Worm (Caenorhabditis elegans) whole organism, L1 larva: ENCODE results near the gene Y39A1A.10.

Source experiments
- C04F5.9 ChIP-seq: sonication (generic microtip); optimal IDR thresholded peaks from 2 replicates; lab custom pipeline; 2016; ENCODE audit warnings: missing genetic modification characterization, missing compliant biosample characterization
- C34B4.2 ChIP-seq: sonication (generic microtip); optimal IDR thresholded peaks from 2 replicates; lab custom pipeline; 2017; ENCODE audit warnings: mild to moderate bottlenecking, missing genetic modification characterization, missing compliant biosample characterization
- aha-1 ChIP-seq: fragments of 150-350 bp; optimal IDR thresholded peaks from 2 replicates; lab custom pipeline; 2014; ENCODE audit warnings: missing biosample characterization, missing genetic modification characterization
- alr-1 ChIP-seq: fragments of 200-800 bp; sonication (Bioruptor generic); optimal IDR thresholded peaks from 2 replicates; lab custom pipeline; 2018; ENCODE audit warnings: borderline replicate concordance, mild to moderate bottlenecking, missing genetic modification characterization, missing compliant biosample characterization
- aly-2 ChIP-seq: fragments of 150-350 bp; optimal IDR thresholded peaks from 2 replicates; lab custom pipeline; 2014; ENCODE audit warnings: missing biosample characterization, missing genetic modification characterization
- ama-1 ChIP-seq: fragments of 150-350 bp; optimal IDR thresholded peaks from 2 replicates; lab custom pipeline; 2014
- blmp-1 ChIP-seq: fragments of 150-350 bp; optimal IDR thresholded peaks from 2 replicates; lab custom pipeline; 2014; ENCODE audit warnings: missing biosample characterization, missing genetic modification characterization
- ces-1 ChIP-seq: fragments of 150-350 bp; optimal IDR thresholded peaks from 2 replicates; lab custom pipeline; 2014; ENCODE audit warnings: missing biosample characterization, missing genetic modification reagents, missing genetic modification characterization
- dpl-1 ChIP-seq, 3 experiments: fragments of 150-350 bp in 2 of 3; sonication (generic microtip) in 1 of 3; optimal IDR thresholded peaks; 2 replicates each; lab custom pipeline; 2014 to 2017; ENCODE audit warnings: missing biosample characterization in 3 of 3, missing genetic modification characterization in 3 of 3, missing genetic modification reagents in 3 of 3
- dsc-1 ChIP-seq: sonication (generic microtip); optimal IDR thresholded peaks from 2 replicates; lab custom pipeline; 2016; ENCODE audit warnings: mild to moderate bottlenecking, missing genetic modification characterization, missing compliant biosample characterization
- efl-1 ChIP-seq, 4 experiments: fragments of 150-350 bp; optimal IDR thresholded peaks in 3 of 4; peaks in 1 of 4; 1 replicate in 1 of 4; 2 replicates in 3 of 4; lab custom pipeline; 2014; ENCODE audit warnings: missing biosample characterization in 2 of 4, missing genetic modification characterization in 2 of 4, missing genetic modification reagents in 2 of 4
- efl-3 ChIP-seq: fragments of 200-800 bp; sonication (Bioruptor generic); optimal IDR thresholded peaks from 2 replicates; lab custom pipeline; 2018; ENCODE audit warnings: mild to moderate bottlenecking, missing genetic modification characterization, missing compliant biosample characterization
- egl-13 ChIP-seq: sonication (generic microtip); optimal IDR thresholded peaks from 2 replicates; lab custom pipeline; 2016; ENCODE audit warnings: missing genotype, missing genetic modification reagents, missing genetic modification characterization, missing compliant biosample characterization
- elt-3 ChIP-seq, 6 experiments: fragments of 150-350 bp in 1 of 6; sonication (generic microtip); optimal IDR thresholded peaks; 2 replicates each; lab custom pipeline; 2017 to 2018; ENCODE audit warnings: missing biosample characterization in 6 of 6, missing genetic modification characterization in 6 of 6, inconsistent platforms in 1 of 6
- ets-5 ChIP-seq: fragments of 200-800 bp; sonication (Bioruptor generic); IDR thresholded peaks from 2 replicates; pipeline ENCODE4 v1.3.6; 2022; ENCODE audit warnings: missing genetic modification characterization, missing compliant biosample characterization
- fos-1 ChIP-seq: fragments of 150-350 bp; optimal IDR thresholded peaks from 2 replicates; lab custom pipeline; 2014; ENCODE audit warnings: missing biosample characterization, missing genetic modification characterization
- hlh-4 ChIP-seq: sonication (generic microtip); optimal IDR thresholded peaks from 2 replicates; lab custom pipeline; 2016; ENCODE audit warnings: mild to moderate bottlenecking, missing genetic modification characterization, missing compliant biosample characterization
- irx-1 ChIP-seq: sonication (generic microtip); optimal IDR thresholded peaks from 2 replicates; lab custom pipeline; 2016; ENCODE audit warnings: missing genetic modification characterization, missing compliant biosample characterization
- lin-13 ChIP-seq: fragments of 150-350 bp; optimal IDR thresholded peaks from 2 replicates; lab custom pipeline; 2014; ENCODE audit warnings: missing biosample characterization, missing genetic modification reagents, missing genetic modification characterization
- lin-14 ChIP-seq: fragments of 200-800 bp; sonication (Bioruptor generic); optimal IDR thresholded peaks from 2 replicates; lab custom pipeline; 2018; ENCODE audit warnings: mild to moderate bottlenecking, missing genetic modification characterization, moderate library complexity, missing compliant biosample characterization
- lin-39 ChIP-seq: fragments of 150-350 bp; optimal IDR thresholded peaks from 2 replicates; lab custom pipeline; 2014; ENCODE audit warnings: missing biosample characterization, missing genetic modification reagents, missing genetic modification characterization
- mep-1 ChIP-seq: fragments of 150-350 bp; optimal IDR thresholded peaks from 2 replicates; lab custom pipeline; 2014; ENCODE audit warnings: missing biosample characterization, missing genetic modification characterization
- nhr-237 ChIP-seq: fragments of 150-350 bp; optimal IDR thresholded peaks from 2 replicates; lab custom pipeline; 2014; ENCODE audit warnings: missing biosample characterization, missing genetic modification characterization
- nhr-28 ChIP-seq: fragments of 150-350 bp; optimal IDR thresholded peaks from 2 replicates; lab custom pipeline; 2014; ENCODE audit warnings: missing biosample characterization, missing genetic modification characterization
- nhr-47 ChIP-seq: sonication (generic microtip); optimal IDR thresholded peaks from 2 replicates; lab custom pipeline; 2016; ENCODE audit warnings: mild to moderate bottlenecking, missing genetic modification characterization, moderate library complexity, missing compliant biosample characterization
- nhr-77 ChIP-seq: fragments of 150-350 bp; optimal IDR thresholded peaks from 2 replicates; lab custom pipeline; 2014; ENCODE audit warnings: missing biosample characterization, missing genetic modification characterization
- nhr-84 ChIP-seq: sonication (generic microtip); optimal IDR thresholded peaks from 2 replicates; lab custom pipeline; 2017; ENCODE audit warnings: missing biosample characterization, missing genetic modification characterization
- nhr-85 ChIP-seq: sonication (generic microtip); peaks from one replicate; lab custom pipeline; 2016; ENCODE audit warnings: missing genetic modification characterization, inconsistent platforms, missing compliant biosample characterization
- pqm-1 ChIP-seq: sonication (generic microtip); optimal IDR thresholded peaks from 3 replicates; lab custom pipeline; 2017; ENCODE audit warnings: missing biosample characterization, missing genetic modification characterization
- skn-1 ChIP-seq: fragments of 150-350 bp; optimal IDR thresholded peaks from 2 replicates; lab custom pipeline; 2014; ENCODE audit warnings: missing biosample characterization, missing genetic modification characterization
- snpc-4 ChIP-seq: fragments of 150-350 bp; optimal IDR thresholded peaks from 2 replicates; lab custom pipeline; 2014; ENCODE audit warnings: missing biosample characterization, missing genetic modification characterization
- tbx-2 ChIP-seq: sonication (generic microtip); optimal IDR thresholded peaks from 2 replicates; lab custom pipeline; 2016; ENCODE audit warnings: missing genetic modification characterization, missing compliant biosample characterization
- unc-30 ChIP-seq: sonication (generic microtip); optimal IDR thresholded peaks from 2 replicates; lab custom pipeline; 2017; ENCODE audit warnings: missing biosample characterization, missing genetic modification characterization
- unc-62 ChIP-seq: fragments of 150-350 bp; optimal IDR thresholded peaks from 2 replicates; lab custom pipeline; 2014; ENCODE audit warnings: missing biosample characterization, missing genetic modification reagents, missing genetic modification characterization
- unc-86 ChIP-seq: sonication (generic microtip); optimal IDR thresholded peaks from 2 replicates; lab custom pipeline; 2016; ENCODE audit warnings: missing genetic modification characterization, missing compliant biosample characterization
- unc-98 ChIP-seq: fragments of 200-800 bp; sonication (Bioruptor generic); IDR thresholded peaks from 2 replicates; pipeline ENCODE4 v1.3.6; 2022; ENCODE audit warnings: missing genetic modification characterization, missing compliant biosample characterization
- xbp-1 ChIP-seq: sonication (generic microtip); optimal IDR thresholded peaks from 2 replicates; lab custom pipeline; 2016; ENCODE audit warnings: missing genetic modification characterization, missing compliant biosample characterization
- ztf-11 ChIP-seq, 2 experiments: sonication (generic microtip); optimal IDR thresholded peaks; 2 replicates each; lab custom pipeline; 2016 to 2017; ENCODE audit warnings: missing genetic modification characterization in 2 of 2, missing biosample characterization in 1 of 2, missing compliant biosample characterization in 1 of 2

Y39A1A.10 gene

DNA sequence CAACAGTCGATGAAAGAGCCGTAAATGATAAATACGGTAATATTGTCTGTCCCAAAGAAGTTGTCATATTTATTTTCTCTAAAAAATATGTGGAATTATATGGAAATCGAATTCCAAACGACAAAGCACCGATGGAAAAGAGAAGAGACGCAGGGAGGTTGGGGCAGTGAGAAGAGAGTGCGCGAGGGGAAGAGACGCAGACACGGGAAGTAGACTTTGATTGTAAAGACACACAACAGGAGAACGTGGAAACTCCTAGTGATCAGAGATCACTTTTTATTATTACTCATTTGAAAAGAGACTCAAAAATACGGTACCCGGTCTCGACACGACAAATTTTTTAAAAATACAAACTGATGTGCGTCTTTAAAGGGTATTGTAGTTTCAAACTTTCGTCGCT lies 4.2 kb upstream of the Y39A1A.10 start (continued):
- TF ChIP-seq irx-1 (tag; lab: Kevin White, UChicago) (no peak), unc-30 (tag; lab: Kevin White, UChicago) (no peak), blmp-1 (no peak), unc-62 (GFP tag; lab: Kevin White, UChicago) (no peak), fos-1 (tag; lab: Kevin White, UChicago) (no peak), nhr-237 (tag; lab: Kevin White, UChicago) (no peak), unc-98 (GFP tag; lab: Robert Waterston, UW) (no peak), ets-5 (no peak), ama-1 (lab: Kevin White, UChicago) (no peak)

- TF ChIP-seq dpl-1 (GFP tag; optimal IDR thresholded peaks at IDR 0.05; lab: Kevin White, UChicago) (no peak), xbp-1 (tag; lab: Kevin White, UChicago) (no peak), lin-14 (GFP tag; lab: Kevin White, UChicago) (no peak), pqm-1 (tag; lab: Kevin White, UChicago) (no peak), C04F5.9 (tag; lab: Kevin White, UChicago) (no peak), dsc-1 (tag; lab: Kevin White, UChicago) (no peak), efl-1 (optimal IDR thresholded peaks at IDR 0.05; lab: Kevin White, UChicago) (no peak), efl-1 (GFP tag; optimal IDR thresholded peaks at IDR 0.05 in 1 of 2; lab: Kevin White, UChicago) (no peak), egl-13 (tag; lab: Kevin White, UChicago) (no peak), lin-39 (no peak), lin-13 (GFP tag; lab: Kevin White, UChicago) (no peak), snpc-4 (tag; lab: Kevin White, UChicago) (no peak), nhr-77 (no peak), alr-1 (no peak), elt-3 (tag; optimal IDR thresholded peaks at IDR 0.05; lab: Kevin White, UChicago) (no peak), aly-2 (tag; lab: Kevin White, UChicago) (no peak), C34B4.2 (no peak), efl-3 (GFP tag; lab: Kevin White, UChicago) (no peak), ces-1 (GFP tag; lab: Kevin White, UChicago) (no peak), skn-1 (no peak)
Measured at ce11 chrIII:10629043-10629442, 3.5 kb upstream of the Y39A1A.10 start, which contains the start of gene swt-4. swt-4 (minus strand) TSS chrIII:10629143.

DNA sequence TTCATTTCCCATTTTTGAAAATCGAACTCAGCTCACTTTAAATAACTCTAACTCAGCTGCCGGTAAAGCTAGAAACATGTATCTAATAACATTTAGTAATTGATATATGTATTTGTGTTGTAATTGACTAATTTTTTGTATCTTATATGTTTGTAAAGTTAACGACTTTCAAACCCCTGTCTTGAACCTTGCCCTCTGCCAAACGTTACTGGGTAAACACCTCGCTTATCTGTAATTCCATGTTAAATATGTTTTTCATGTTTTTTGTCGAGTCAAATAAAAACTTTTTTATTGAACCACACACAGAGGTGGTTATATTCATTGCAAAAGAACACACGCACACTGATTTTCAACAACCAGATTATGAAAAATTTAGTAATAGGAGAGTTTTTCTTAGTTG lies 2.7 kb upstream of the Y39A1A.10 start:
- TF ChIP-seq pqm-1 (tag; lab: Kevin White, UChicago) (no peak), mep-1 (tag; lab: Kevin White, UChicago) (peak; percentile 11), nhr-47 (tag; lab: Kevin White, UChicago) (peak; percentile 2), nhr-28 (no peak), nhr-85 (tag; lab: Kevin White, UChicago) (peak; percentile 76)

DNA sequence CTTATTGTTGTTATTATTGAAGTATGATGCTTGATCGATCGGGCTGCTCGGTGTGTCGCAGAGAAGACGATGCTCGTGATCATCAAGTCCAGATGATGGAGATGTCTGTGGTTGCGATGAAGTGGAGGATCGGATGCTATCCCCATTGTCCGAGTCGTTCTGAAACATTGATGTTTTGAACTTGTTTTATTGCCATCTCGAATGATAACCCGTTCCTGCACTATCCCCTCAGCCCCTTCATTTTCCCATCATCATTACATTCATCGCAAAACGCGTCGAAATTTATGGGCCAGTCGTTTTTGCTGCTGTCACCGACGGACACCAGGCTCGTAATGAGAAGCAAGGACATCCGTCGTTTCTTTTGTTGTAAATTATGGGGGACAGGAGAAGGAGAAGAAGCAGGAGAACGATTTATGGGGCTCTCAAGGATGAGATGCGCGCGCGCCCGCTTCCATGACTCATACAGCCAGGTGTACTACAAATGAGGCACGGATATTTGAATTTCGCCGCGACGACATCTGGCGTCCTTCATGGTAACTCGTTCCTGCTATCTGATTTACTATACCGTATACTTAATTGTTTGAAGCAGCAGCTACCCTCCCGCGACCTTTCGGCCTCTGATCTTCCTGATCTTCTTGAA lies 538 bp upstream of the Y39A1A.10 start:
- TF ChIP-seq nhr-84 (tag; lab: Kevin White, UChicago): no peak
- no peak for TF ChIP-seq aha-1
- TF ChIP-seq hlh-4: no peak
- peak; percentile 25 for TF ChIP-seq unc-86
- peak; percentile 66 for TF ChIP-seq tbx-2 (tag; lab: Kevin White, UChicago)
- TF ChIP-seq ztf-11 (tag; optimal IDR thresholded peaks at IDR 0.05; lab: Kevin White, UChicago): peak in 1 of 2 experiments; percentile 90
- TF ChIP-seq, all 84 proteins: peak for 3
